Worm (Caenorhabditis elegans) whole organism, late embryonic: ENCODE results near the gene F08F1.9.

ENCODE experiments used
- K02D7.2 ChIP-seq: sonication (generic microtip); optimal IDR thresholded peaks from 2 replicates; lab custom pipeline; 2017; ENCODE audit warnings: mild to moderate bottlenecking, missing genetic modification characterization, missing compliant biosample characterization
- K09A11.1 ChIP-seq: sonication (generic microtip); optimal IDR thresholded peaks from 2 replicates; lab custom pipeline; 2017; ENCODE audit warnings: antibody characterized with exemption, mild to moderate bottlenecking, missing genetic modification characterization, missing compliant biosample characterization; ENCODE audit not compliant: insufficient read depth
- T23F11.4 ChIP-seq: fragments of 200-800 bp; sonication (Bioruptor generic); optimal IDR thresholded peaks from 2 replicates; lab custom pipeline; 2018; ENCODE audit warnings: mild to moderate bottlenecking, missing genetic modification characterization, missing compliant biosample characterization
- ama-1 ChIP-seq: fragments of 150-350 bp; optimal IDR thresholded peaks from 2 replicates; lab custom pipeline; 2014
- ceh-6 ChIP-seq: fragments of 200-800 bp; sonication (Bioruptor generic); optimal IDR thresholded peaks from 2 replicates; lab custom pipeline; 2018; ENCODE audit warnings: mild to moderate bottlenecking, missing genetic modification characterization, missing compliant biosample characterization
- ets-4 ChIP-seq: sonication (generic microtip); optimal IDR thresholded peaks from 2 replicates; lab custom pipeline; 2016; ENCODE audit warnings: missing genetic modification characterization, missing compliant biosample characterization
- fkh-10 ChIP-seq: fragments of 150-350 bp; optimal IDR thresholded peaks from 2 replicates; lab custom pipeline; 2014; ENCODE audit warnings: missing biosample characterization, missing genetic modification reagents, missing genetic modification characterization
- hlh-30 ChIP-seq: sonication (generic microtip); optimal IDR thresholded peaks from 2 replicates; lab custom pipeline; 2017; ENCODE audit warnings: antibody characterized with exemption, missing genetic modification characterization, missing compliant biosample characterization; ENCODE audit not compliant: insufficient read depth
- hlh-8 ChIP-seq: sonication (generic microtip); optimal IDR thresholded peaks from 2 replicates; lab custom pipeline; 2016; ENCODE audit warnings: missing genotype, missing genetic modification characterization, missing compliant biosample characterization
- nfya-1 ChIP-seq: sonication (generic microtip); optimal IDR thresholded peaks from 2 replicates; lab custom pipeline; 2017; ENCODE audit warnings: missing genetic modification characterization, mild to moderate bottlenecking, missing compliant biosample characterization, antibody characterized with exemption, moderate library complexity
- sox-4 ChIP-seq: sonication (generic microtip); optimal IDR thresholded peaks from 2 replicates; lab custom pipeline; 2017; ENCODE audit warnings: mild to moderate bottlenecking, missing genetic modification characterization, inconsistent platforms, missing compliant biosample characterization
- unc-3 ChIP-seq, 2 experiments: fragments of 200-800 bp in 1 of 2; sonication (Bioruptor generic) in 1 of 2; sonication (generic microtip) in 1 of 2; conservative IDR thresholded peaks in 1 of 2; optimal IDR thresholded peaks in 1 of 2; 2 replicates each; pipeline versions ENCODE4 v1.3.6 to Lab custom; 2016 to 2022; ENCODE audit warnings: missing compliant biosample characterization in 2 of 2, missing genetic modification characterization in 2 of 2, missing genetic modification reagents in 1 of 2

- no peak for TF ChIP-seq T23F11.4
- TF ChIP-seq nfya-1 (tag; lab: Kevin White, UChicago), result no peak
- TF ChIP-seq sox-4, result no peak
- TF ChIP-seq K02D7.2 (tag; lab: Kevin White, UChicago), result no peak
- no peak for TF ChIP-seq ama-1 (lab: Kevin White, UChicago)
- TF ChIP-seq unc-3 (GFP tag; conservative IDR thresholded peaks at IDR 0.05; lab: Robert Waterston, UW), result no peak
- TF ChIP-seq unc-3 (tag; optimal IDR thresholded peaks at IDR 0.05; lab: Kevin White, UChicago), result no peak
- TF ChIP-seq ets-4 (tag; lab: Kevin White, UChicago), result no peak
- no peak for TF ChIP-seq ceh-6 (GFP tag; lab: Kevin White, UChicago)
- no peak for TF ChIP-seq fkh-10 (GFP tag; lab: Kevin White, UChicago)
- TF ChIP-seq hlh-30 (tag; lab: Kevin White, UChicago), result no peak
- no peak for TF ChIP-seq hlh-8 (tag; lab: Kevin White, UChicago)
- TF ChIP-seq K09A11.1 (tag; lab: Kevin White, UChicago), result no peak
Measured at ce11 chrX:8429503-8429902, 18.8 kb upstream of the F08F1.9 start.
